Worm (Caenorhabditis elegans) whole organism, L4/young adult: ENCODE results near the gene nspb-3.

ENCODE experiments used
- dao-5 ChIP-seq: sonication (generic microtip); optimal IDR thresholded peaks from 2 replicates; lab custom pipeline; 2016; ENCODE audit warnings: missing genotype, missing genetic modification characterization, moderate library complexity, missing compliant biosample characterization
- him-1 ChIP-seq: sonication (generic microtip); optimal IDR thresholded peaks from 2 replicates; lab custom pipeline; 2016; ENCODE audit warnings: missing genotype, missing genetic modification reagents, missing genetic modification characterization, missing compliant biosample characterization

DNA sequence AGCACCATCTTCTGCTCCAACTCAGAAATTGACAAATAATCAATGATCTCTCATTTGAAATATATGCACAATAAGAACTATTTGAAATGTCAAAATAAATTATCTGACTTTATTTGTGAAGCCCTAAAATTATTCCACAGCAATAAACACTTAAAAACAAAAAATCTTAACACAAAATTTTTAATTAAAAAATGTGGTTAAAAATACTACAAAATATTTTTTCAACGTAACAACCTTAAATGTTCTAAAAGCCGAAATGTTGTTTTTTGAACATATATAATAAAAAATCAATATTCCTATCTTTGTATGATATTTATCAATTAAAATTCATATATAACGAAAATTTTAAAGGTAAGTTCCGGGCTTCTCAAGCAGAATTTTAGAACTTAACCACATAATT is 4.7 kb upstream of the nspb-3 start, which contains the start of gene F38A5.8:
- TF ChIP-seq him-1 (tag; lab: Kevin White, UChicago), result no peak
- no peak for TF ChIP-seq dao-5 (tag; lab: Kevin White, UChicago)
